Fruit fly (Drosophila melanogaster): ENCODE measurements around the gene CG10738.

Gene CG10738

DNA sequence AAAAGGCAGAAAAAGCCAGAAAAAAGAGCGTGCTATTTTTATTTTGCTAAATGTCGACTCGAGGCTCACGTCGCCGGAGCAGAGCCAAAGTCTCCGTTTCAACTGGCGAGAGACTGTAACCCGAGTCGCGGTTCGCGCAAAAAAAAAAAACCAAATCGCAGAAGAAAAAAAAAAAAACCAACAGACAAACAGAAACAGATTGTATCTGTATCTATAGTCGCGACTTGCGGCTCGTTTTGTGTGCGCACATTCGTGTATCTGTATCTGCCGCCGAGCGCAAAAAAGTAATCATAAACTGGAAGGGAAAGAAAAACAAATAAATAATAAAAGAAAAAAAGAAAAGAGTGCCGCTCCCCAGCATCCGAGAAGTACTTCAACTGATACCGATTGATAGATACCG, 44.5 kb downstream of the CG10738 start (continued):
- peak; percentile 95 for TF ChIP-seq CG16779 (tag; optimal IDR thresholded peaks at IDR 0.05)
- peak; percentile 66 for TF ChIP-seq CG7368 (GFP tag; optimal IDR thresholded peaks at IDR 0.05)
- TF ChIP-seq Smox (GFP tag; optimal IDR thresholded peaks at IDR 0.05), result no peak
- peak; percentile 22 for TF ChIP-seq topi (GFP tag; optimal IDR thresholded peaks at IDR 0.05)
- TF ChIP-seq CG6808 (GFP tag; optimal IDR thresholded peaks at IDR 0.05), result peak; percentile 94
- TF ChIP-seq Blimp-1 (GFP tag; optimal IDR thresholded peaks at IDR 0.05), result no peak
- TF ChIP-seq CG15336 (GFP tag; IDR thresholded peaks at IDR 0.05), result peak; percentile 88
- peak; percentile 30; the same call in 1 of the 2 replicates for TF ChIP-seq CG11294 (GFP tag; IDR thresholded peaks at IDR 0.05)
- TF ChIP-seq salr (GFP tag; optimal IDR thresholded peaks at IDR 0.05), result peak; percentile 52 to 89
- peak; percentile 39 for TF ChIP-seq OdsH (GFP tag; optimal IDR thresholded peaks at IDR 0.05)
- peak; percentile 54 for TF ChIP-seq acj6 (GFP tag; optimal IDR thresholded peaks at IDR 0.05)
- TF ChIP-seq cyc (GFP tag; optimal IDR thresholded peaks at IDR 0.05), result no peak
- no peak for TF ChIP-seq Met (GFP tag; optimal IDR thresholded peaks at IDR 0.05)

DNA sequence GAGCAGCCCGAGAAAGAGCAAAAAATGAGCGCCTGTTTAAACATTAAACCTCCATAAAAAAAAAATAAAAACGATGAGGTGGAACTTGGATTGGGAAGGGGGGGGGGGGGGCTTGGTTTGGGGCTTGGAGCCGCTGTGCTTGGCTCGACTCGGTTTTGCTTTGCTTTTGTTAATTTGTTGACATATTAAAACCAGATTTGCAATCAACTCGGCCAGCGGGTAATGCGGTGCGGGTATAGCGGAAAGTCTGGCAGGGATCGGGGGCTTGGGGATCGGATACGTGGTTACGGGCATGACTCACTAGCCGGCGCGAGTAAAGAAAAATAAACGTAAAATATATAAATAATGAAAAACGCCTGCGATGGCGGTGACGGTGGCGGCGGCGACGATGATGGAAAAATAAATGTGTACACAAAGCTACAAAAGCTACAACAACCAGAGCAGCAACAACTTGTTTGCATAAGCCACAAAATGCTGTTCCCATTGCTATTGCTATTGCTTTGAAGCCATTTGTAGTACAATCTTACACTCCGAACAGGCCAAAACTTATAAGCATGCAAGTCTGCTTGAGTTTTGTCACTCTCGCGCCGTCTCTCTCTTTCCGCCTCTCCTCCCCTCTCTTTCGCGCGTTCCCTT, 47.3 kb downstream of the CG10738 start:
- peak; percentile 23 for TF ChIP-seq CG32006 (GFP tag; optimal IDR thresholded peaks at IDR 0.05)
- TF ChIP-seq ss (GFP tag; optimal IDR thresholded peaks at IDR 0.05), result peak; percentile 80 to 81
- no peak for TF ChIP-seq lz (GFP tag; optimal IDR thresholded peaks at IDR 0.05)
- no peak for TF ChIP-seq vri (GFP tag; optimal IDR thresholded peaks at IDR 0.05)
- TF ChIP-seq Hr4 (GFP tag; optimal IDR thresholded peaks at IDR 0.05), result no peak
- TF ChIP-seq net (GFP tag; optimal IDR thresholded peaks at IDR 0.05), result peak; percentile 43
- TF ChIP-seq CG9139 (GFP tag; optimal IDR thresholded peaks at IDR 0.05), result peak; percentile 47
- TF ChIP-seq CG10669 (GFP tag; optimal IDR thresholded peaks at IDR 0.05), result peak; percentile 46
- no peak for TF ChIP-seq Smox (GFP tag; optimal IDR thresholded peaks at IDR 0.05)
- peak; percentile 18 for TF ChIP-seq CG16779 (tag; optimal IDR thresholded peaks at IDR 0.05)
- peak; percentile 36 for TF ChIP-seq Lpt (GFP tag; optimal IDR thresholded peaks at IDR 0.05)
- TF ChIP-seq Hr38 (GFP tag; optimal IDR thresholded peaks at IDR 0.05), result no peak
- TF ChIP-seq Eip93F (GFP tag; optimal IDR thresholded peaks at IDR 0.05), result no peak
- no peak for TF ChIP-seq pdm3 (GFP tag; optimal IDR thresholded peaks at IDR 0.05)
- peak; percentile 72 for TF ChIP-seq CG6808 (GFP tag; optimal IDR thresholded peaks at IDR 0.05)
- no peak for TF ChIP-seq salr (GFP tag; optimal IDR thresholded peaks at IDR 0.05)
- TF ChIP-seq CG8319 (GFP tag; optimal IDR thresholded peaks at IDR 0.05), result no peak
- TF ChIP-seq Sox14 (GFP tag; optimal IDR thresholded peaks at IDR 0.05), result peak; percentile 17
- no peak for TF ChIP-seq OdsH (GFP tag; optimal IDR thresholded peaks at IDR 0.05)
- peak; percentile 6 for TF ChIP-seq fd59A (GFP tag; optimal IDR thresholded peaks at IDR 0.05)
- peak; percentile 16 for TF ChIP-seq CG3919 (GFP tag; optimal IDR thresholded peaks at IDR 0.05)
- TF ChIP-seq CG6792 (GFP tag; optimal IDR thresholded peaks at IDR 0.05), result no peak
- no peak for TF ChIP-seq CG8632 (GFP tag; optimal IDR thresholded peaks at IDR 0.05)
- peak; percentile 17; the same call in 1 of the 2 replicates for TF ChIP-seq CG15336 (GFP tag; IDR thresholded peaks at IDR 0.05)
- peak; percentile 41 for TF ChIP-seq CG6276 (GFP tag; optimal IDR thresholded peaks at IDR 0.05)
- TF ChIP-seq CG3032 (tag; optimal IDR thresholded peaks at IDR 0.05), result peak; percentile 35
- no peak for TF ChIP-seq cyc (GFP tag; optimal IDR thresholded peaks at IDR 0.05)
- no peak for TF ChIP-seq Ets21C (GFP tag; optimal IDR thresholded peaks at IDR 0.05)
- peak; percentile 59 for TF ChIP-seq spab (GFP tag; optimal IDR thresholded peaks at IDR 0.05)
- no peak for TF ChIP-seq CG11762 (GFP tag; optimal IDR thresholded peaks at IDR 0.05; ENCODE audit: insufficient read depth)
- TF ChIP-seq Eip75B (GFP tag; optimal IDR thresholded peaks at IDR 0.05), result no peak
- no peak for TF ChIP-seq CG11294 (GFP tag; IDR thresholded peaks at IDR 0.05)
- TF ChIP-seq Met (GFP tag; optimal IDR thresholded peaks at IDR 0.05), result no peak
- peak; percentile 1 for TF ChIP-seq CG34406 (GFP tag; optimal IDR thresholded peaks at IDR 0.05)
- peak; percentile 67 for TF ChIP-seq dsx (GFP tag; optimal IDR thresholded peaks at IDR 0.05; ENCODE audit: poor library complexity, severe bottlenecking)
- no peak for TF ChIP-seq esn (GFP tag; optimal IDR thresholded peaks at IDR 0.05)
- no peak for TF ChIP-seq Hr39 (GFP tag; optimal IDR thresholded peaks at IDR 0.05)
- TF ChIP-seq CG4318 (GFP tag; optimal IDR thresholded peaks at IDR 0.05), result no peak
- TF ChIP-seq Blimp-1 (GFP tag; optimal IDR thresholded peaks at IDR 0.05), result no peak
- peak; percentile 39; the same call in 1 of the 3 replicates for TF ChIP-seq CG8119 (GFP tag; IDR thresholded peaks at IDR 0.05)
- TF ChIP-seq CG1621 (tag; optimal IDR thresholded peaks at IDR 0.05), result peak; percentile 52
- no peak for TF ChIP-seq topi (GFP tag; optimal IDR thresholded peaks at IDR 0.05)
- no peak for TF ChIP-seq CG31627 (GFP tag; optimal IDR thresholded peaks at IDR 0.05)
- TF ChIP-seq CG6854 (GFP tag; optimal IDR thresholded peaks at IDR 0.05), result peak; percentile 38
- no peak for TF ChIP-seq Sox102F (GFP tag; optimal IDR thresholded peaks at IDR 0.05)
